Fruit fly (Drosophila melanogaster) S2 (cell line): ENCODE results near the gene uif.

Experiments
- CG8478 ChIP-seq: fragments of >200 bp; optimal IDR thresholded peaks from 2 replicates; lab custom pipeline; 2018
- CTCF ChIP-seq, 2 experiments: fragments of >200 bp; optimal IDR thresholded peaks; 2 replicates each; lab custom pipeline; 2018

uif gene

dm6 chr2L:7033100-7033675 lies 23.0 kb upstream of the uif start:
- TF ChIP-seq CTCF (optimal IDR thresholded peaks at IDR 0.05; lab: Kevin White, UChicago) (no peak), CG8478 (lab: Kevin White, UChicago) (no peak)

dm6 chr2L:7032517-7032951 lies 22.4 kb upstream of the uif start, which contains the start of the genes Rab30 and Caper:
TSS of gene Rab30 (minus strand) at chr2L:7032606.
TSS of gene Caper (plus strand) at chr2L:7032721.
- TF ChIP-seq CG8478 (lab: Kevin White, UChicago) (no peak), CTCF (optimal IDR thresholded peaks at IDR 0.05; lab: Kevin White, UChicago) (peak in 1 of 2 experiments; percentile 32)

- TF ChIP-seq CG8478 (lab: Kevin White, UChicago) (no peak), CTCF (optimal IDR thresholded peaks at IDR 0.05; lab: Kevin White, UChicago) (no peak)
Measured at dm6 chr2L:7028990-7029389, 18.8 kb upstream of the uif start.

- TF ChIP-seq CG8478 (lab: Kevin White, UChicago) (no peak), CTCF (optimal IDR thresholded peaks at IDR 0.05; lab: Kevin White, UChicago) (no peak)
Measured at dm6 chr2L:7028440-7028839, 18.3 kb upstream of the uif start.

dm6 chr2L:7026988-7027908 lies 17.1 kb upstream of the uif start, which contains the start of the genes CG31908 and MME1:
TSS of gene CG31908 (minus strand) at chr2L:7027389.
TSS of gene MME1 (plus strand) at chr2L:7027526.
- TF ChIP-seq CG8478 (lab: Kevin White, UChicago) (no peak), CTCF (optimal IDR thresholded peaks at IDR 0.05; lab: Kevin White, UChicago) (no peak)

dm6 chr2L:7026308-7026707 lies 16.1 kb upstream of the uif start:
- no peak for TF ChIP-seq CTCF (optimal IDR thresholded peaks at IDR 0.05; lab: Kevin White, UChicago)
- no peak for TF ChIP-seq CG8478 (lab: Kevin White, UChicago)

- no peak for TF ChIP-seq CG8478 (lab: Kevin White, UChicago)
- TF ChIP-seq CTCF (optimal IDR thresholded peaks at IDR 0.05; lab: Kevin White, UChicago): no peak
Measured at dm6 chr2L:7025247-7025646, 15.1 kb upstream of the uif start.

- TF ChIP-seq CTCF (optimal IDR thresholded peaks at IDR 0.05; lab: Kevin White, UChicago): no peak
- TF ChIP-seq CG8478 (lab: Kevin White, UChicago): no peak
Measured at dm6 chr2L:7023614-7024259, 13.6 kb upstream of the uif start, which contains the start of gene Gart. TSS of gene Gart (minus strand) at chr2L:7023898.

- TF ChIP-seq CG8478 (lab: Kevin White, UChicago) (no peak), CTCF (optimal IDR thresholded peaks at IDR 0.05; lab: Kevin White, UChicago) (no peak)
Measured at dm6 chr2L:7021382-7021781, 11.2 kb upstream of the uif start, which contains the start of gene Pcp. TSS of gene Pcp (plus strand) at chr2L:7021682.

dm6 chr2L:7013157-7013556 lies 3.0 kb upstream of the uif start, which contains the start of gene CG43322:
TSS of gene CG43322 (plus strand) at chr2L:7013396.
- TF ChIP-seq CG8478 (lab: Kevin White, UChicago): no peak
- TF ChIP-seq CTCF (optimal IDR thresholded peaks at IDR 0.05; lab: Kevin White, UChicago): no peak

- TF ChIP-seq CTCF (optimal IDR thresholded peaks at IDR 0.05; lab: Kevin White, UChicago) (no peak), CG8478 (lab: Kevin White, UChicago) (no peak)
Measured at dm6 chr2L:7011962-7012361, 1.8 kb upstream of the uif start, which contains the start of gene CG43321. TSS of gene CG43321 (plus strand) at chr2L:7012262.

dm6 chr2L:7010513-7010912 lies 354 bp upstream of the uif start:
- TF ChIP-seq CTCF (optimal IDR thresholded peaks at IDR 0.05; lab: Kevin White, UChicago): no peak
- TF ChIP-seq CG8478 (lab: Kevin White, UChicago): no peak

- TF ChIP-seq CG8478 (lab: Kevin White, UChicago): no peak
- no peak for TF ChIP-seq CTCF (optimal IDR thresholded peaks at IDR 0.05; lab: Kevin White, UChicago)
Measured at dm6 chr2L:7007564-7007963, 2.6 kb downstream of the uif start.

- TF ChIP-seq CG8478 (lab: Kevin White, UChicago) (no peak), CTCF (optimal IDR thresholded peaks at IDR 0.05; lab: Kevin White, UChicago) (no peak)
Measured at dm6 chr2L:7005489-7005888, 4.7 kb downstream of the uif start.
